Worm (Caenorhabditis elegans) whole organism, early embryonic: ENCODE results near the gene T04A6.2.

Experiments
- aly-1 ChIP-seq: sonication (generic microtip); optimal IDR thresholded peaks from 2 replicates; lab custom pipeline; 2016; ENCODE audit warnings: missing genetic modification characterization, missing compliant biosample characterization
- ama-1 ChIP-seq: fragments of 150-350 bp; optimal IDR thresholded peaks from 2 replicates; lab custom pipeline; 2014
- ceh-13 ChIP-seq: fragments of 200-800 bp; sonication (Bioruptor generic); optimal IDR thresholded peaks from 2 replicates; lab custom pipeline; 2018; ENCODE audit warnings: mild to moderate bottlenecking, missing genetic modification characterization, missing compliant biosample characterization
- ceh-36 ChIP-seq: sonication (generic microtip); optimal IDR thresholded peaks from 2 replicates; lab custom pipeline; 2016; ENCODE audit warnings: missing genetic modification characterization, inconsistent platforms, missing compliant biosample characterization
- ets-7 ChIP-seq: sonication (generic microtip); optimal IDR thresholded peaks from 2 replicates; lab custom pipeline; 2016; ENCODE audit warnings: missing genotype, missing genetic modification characterization, missing compliant biosample characterization
- flt-1 ChIP-seq: fragments of 200-800 bp; sonication (Bioruptor generic); IDR thresholded peaks from 2 replicates; pipeline ENCODE4 v1.3.6; 2022; ENCODE audit warnings: missing genetic modification characterization, missing compliant biosample characterization
- hmg-4 ChIP-seq: fragments of 200-800 bp; sonication (Bioruptor generic); optimal IDR thresholded peaks from 2 replicates; lab custom pipeline; 2018; ENCODE audit warnings: mild to moderate bottlenecking, missing genetic modification characterization, missing compliant biosample characterization
- hnd-1 ChIP-seq: sonication (generic microtip); optimal IDR thresholded peaks from 2 replicates; lab custom pipeline; 2016; ENCODE audit warnings: missing genetic modification characterization, missing compliant biosample characterization
- sea-1 ChIP-seq: fragments of 200-800 bp; sonication (Bioruptor generic); conservative IDR thresholded peaks from 2 replicates; pipeline ENCODE4 v1.3.6; 2022; ENCODE audit warnings: missing genetic modification characterization, missing compliant biosample characterization

DNA sequence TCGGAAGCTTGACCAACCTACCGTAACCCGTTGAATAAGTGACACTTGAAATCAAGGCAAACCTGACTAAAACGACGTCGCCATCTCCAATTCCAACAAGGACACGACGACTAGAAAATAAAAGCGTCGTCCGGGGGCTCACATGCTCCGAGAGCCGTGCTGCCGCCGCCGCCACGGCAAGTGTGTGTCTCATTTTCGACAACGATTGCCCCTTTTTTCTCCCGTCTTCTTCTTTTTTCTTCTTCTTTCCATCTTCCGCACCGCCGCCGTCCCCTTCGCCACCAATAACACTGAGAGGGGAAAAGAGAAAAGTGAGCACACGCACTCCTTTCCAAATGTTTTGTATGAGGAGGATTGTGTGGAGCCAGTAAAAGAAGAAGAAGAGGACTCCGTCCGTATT, 46.5 kb downstream of the T04A6.2 start:
- no peak for TF ChIP-seq ama-1 (lab: Kevin White, UChicago)
- TF ChIP-seq hmg-4 (GFP tag; lab: Kevin White, UChicago) = no peak
- no peak for TF ChIP-seq flt-1 (GFP tag; lab: Robert Waterston, UW)
- TF ChIP-seq ceh-13 (GFP tag; lab: Kevin White, UChicago) = no peak
- no peak for TF ChIP-seq hnd-1 (tag; lab: Kevin White, UChicago)
- no peak for TF ChIP-seq aly-1 (tag; lab: Kevin White, UChicago)
- no peak for TF ChIP-seq sea-1 (GFP tag; lab: Robert Waterston, UW)
- no peak for TF ChIP-seq ets-7 (tag; lab: Kevin White, UChicago)
- no peak for TF ChIP-seq ceh-36
